Worm (Caenorhabditis elegans) whole organism, late embryonic: Measurements from ENCODE around the gene acbp-5.

Experiments
- ahr-1 ChIP-seq: sonication (generic microtip); optimal IDR thresholded peaks from 2 replicates; lab custom pipeline; 2016; ENCODE audit warnings: missing genetic modification characterization, missing compliant biosample characterization
- ceh-9 ChIP-seq: sonication (generic microtip); optimal IDR thresholded peaks from 2 replicates; lab custom pipeline; 2016; ENCODE audit warnings: mild to moderate bottlenecking, missing genetic modification characterization, inconsistent platforms, missing compliant biosample characterization
- dmd-4 ChIP-seq: sonication (generic microtip); optimal IDR thresholded peaks from 2 replicates; lab custom pipeline; 2016; ENCODE audit warnings: borderline replicate concordance, missing genetic modification characterization, missing compliant biosample characterization
- fkh-10 ChIP-seq: fragments of 150-350 bp; optimal IDR thresholded peaks from 2 replicates; lab custom pipeline; 2014; ENCODE audit warnings: missing biosample characterization, missing genetic modification reagents, missing genetic modification characterization
- nhr-11 ChIP-seq: fragments of 150-350 bp; optimal IDR thresholded peaks from 2 replicates; lab custom pipeline; 2014; ENCODE audit warnings: missing biosample characterization, missing genetic modification characterization
- pat-9 ChIP-seq: fragments of 200-800 bp; sonication (Bioruptor generic); optimal IDR thresholded peaks from 2 replicates; lab custom pipeline; 2018; ENCODE audit warnings: mild to moderate bottlenecking, missing genetic modification characterization, moderate library complexity, missing compliant biosample characterization
- pha-4 ChIP-seq: fragments of 150-350 bp; optimal IDR thresholded peaks from 2 replicates; lab custom pipeline; 2018; ENCODE audit warnings: missing biosample characterization, missing genetic modification reagents, missing genetic modification characterization
- pqm-1 ChIP-seq: sonication (generic microtip); optimal IDR thresholded peaks from 2 replicates; lab custom pipeline; 2016; ENCODE audit warnings: missing genetic modification characterization, missing compliant biosample characterization
- rnt-1 ChIP-seq: sonication (generic microtip); optimal IDR thresholded peaks from 2 replicates; lab custom pipeline; 2016; ENCODE audit warnings: missing genetic modification characterization, missing compliant biosample characterization

DNA sequence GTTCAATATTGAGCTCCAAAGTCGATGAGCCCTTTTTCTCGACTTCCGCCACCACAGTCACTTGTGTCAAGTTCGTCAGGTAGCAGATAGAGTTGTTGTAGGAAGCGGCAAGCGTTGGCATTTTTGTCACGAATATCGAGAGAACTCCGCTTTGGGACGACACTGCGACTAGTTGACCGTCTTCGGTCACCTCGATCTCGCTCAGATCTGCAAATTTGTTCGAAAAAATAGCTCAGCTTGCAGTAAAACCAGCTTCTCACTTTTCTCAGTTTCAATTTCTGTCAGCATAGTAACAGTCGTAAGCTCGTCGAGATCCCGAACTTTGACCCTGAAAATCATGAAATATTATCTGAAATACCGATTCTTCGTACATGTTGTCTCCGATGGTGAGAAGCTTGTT, 42.7 kb upstream of the acbp-5 start:
- no peak for TF ChIP-seq fkh-10 (GFP tag; lab: Kevin White, UChicago)
- no peak for TF ChIP-seq pqm-1 (tag; lab: Kevin White, UChicago)
- TF ChIP-seq ceh-9 (tag; lab: Kevin White, UChicago): no peak
- no peak for TF ChIP-seq nhr-11 (tag; lab: Kevin White, UChicago)
- TF ChIP-seq pha-4: no peak
- no peak for TF ChIP-seq rnt-1 (tag; lab: Kevin White, UChicago)
- TF ChIP-seq pat-9 (tag; lab: Kevin White, UChicago): no peak
- no peak for TF ChIP-seq ahr-1 (tag; lab: Kevin White, UChicago)
- TF ChIP-seq dmd-4 (tag; lab: Kevin White, UChicago): no peak
